Fruit fly (Drosophila melanogaster): ENCODE results near the gene Tsp26A.

Gene Tsp26A

DNA sequence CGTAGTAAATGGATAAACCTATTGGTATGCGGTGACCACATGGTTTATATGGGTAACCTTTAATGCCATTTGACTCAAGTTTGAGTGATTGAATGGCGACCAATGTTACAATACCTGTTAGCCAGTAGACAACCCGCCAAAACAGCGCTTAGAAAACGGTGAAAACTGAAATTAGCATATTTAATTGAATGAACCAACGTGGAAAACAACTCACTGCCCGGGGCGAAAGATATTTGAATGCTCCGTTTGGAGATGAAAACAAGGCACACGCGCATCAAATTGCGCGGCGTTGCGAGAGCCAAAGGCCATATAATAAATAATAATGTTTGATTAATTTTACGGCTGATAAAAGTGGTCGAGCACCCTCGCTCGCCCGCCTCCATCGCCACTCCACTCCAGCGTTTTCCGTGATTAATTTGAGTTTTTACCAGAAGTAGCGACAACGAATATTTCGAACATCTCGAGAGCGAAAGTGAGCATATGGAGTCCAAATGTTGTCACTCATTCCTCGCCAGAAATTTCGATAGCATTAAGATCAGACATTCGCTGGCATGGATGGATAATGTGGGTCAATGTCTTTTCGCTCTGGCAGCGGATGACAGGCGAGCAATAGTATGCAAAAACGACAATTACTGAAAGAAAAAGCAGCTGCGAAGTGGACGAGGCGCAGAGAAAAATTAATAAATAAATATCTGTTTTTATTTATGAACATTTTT, 28.8 kb upstream of the Tsp26A start (continued):
- TF ChIP-seq CG17802 (tag; optimal IDR thresholded peaks at IDR 0.05) = no peak
- TF ChIP-seq D19B (GFP tag; optimal IDR thresholded peaks at IDR 0.05) = no peak
- TF ChIP-seq CG8359 (GFP tag; optimal IDR thresholded peaks at IDR 0.05; ENCODE audit: borderline replicate concordance) = no peak
- peak; percentile 30 for TF ChIP-seq salm (tag; optimal IDR thresholded peaks at IDR 0.05)
- no peak for TF ChIP-seq Hsf (GFP tag; optimal IDR thresholded peaks at IDR 0.05)
- no peak for TF ChIP-seq bbx (GFP tag; IDR thresholded peaks at IDR 0.05; ENCODE audit: partially characterized antibody)
- no peak for TF ChIP-seq CG14050 (GFP tag; IDR thresholded peaks at IDR 0.05)
- TF ChIP-seq lab (GFP tag; optimal IDR thresholded peaks at IDR 0.05) = peak; percentile 20
- TF ChIP-seq Hr3 (GFP tag; optimal IDR thresholded peaks at IDR 0.05) = no peak
- peak; percentile 46 for TF ChIP-seq sens (GFP tag)
- no peak for TF ChIP-seq CG11723 (GFP tag; optimal IDR thresholded peaks at IDR 0.05)
- no peak for TF ChIP-seq sob (GFP tag; IDR thresholded peaks at IDR 0.05)
- peak; percentile 53; the same call in 1 of the 2 replicates for TF ChIP-seq vvl (GFP tag; IDR thresholded peaks at IDR 0.05)
- TF ChIP-seq CG12942 (GFP tag; optimal IDR thresholded peaks at IDR 0.05) = no peak
- TF ChIP-seq z (GFP tag; IDR thresholded peaks at IDR 0.05) = peak; percentile 87
- TF ChIP-seq crp (GFP tag; optimal IDR thresholded peaks at IDR 0.05) = no peak
- no peak for TF ChIP-seq lola (GFP tag; optimal IDR thresholded peaks at IDR 0.05)
- TF ChIP-seq Sry-β (GFP tag; optimal IDR thresholded peaks at IDR 0.05) = no peak
- TF ChIP-seq Jarid2 (GFP tag; optimal IDR thresholded peaks at IDR 0.05) = no peak
- TF ChIP-seq Med (GFP tag) = peak; percentile 61
- no peak for TF ChIP-seq CG7786 (GFP tag; optimal IDR thresholded peaks at IDR 0.05)
- no peak for TF ChIP-seq ind (GFP tag; optimal IDR thresholded peaks at IDR 0.05)
- peak; percentile 42; the same call in 1 of the 2 replicates for TF ChIP-seq crol (GFP tag; IDR thresholded peaks at IDR 0.05)
- peak; percentile 6 for TF ChIP-seq gsb-n (tag; optimal IDR thresholded peaks at IDR 0.05)
- TF ChIP-seq CG3995 (GFP tag; optimal IDR thresholded peaks at IDR 0.05) = no peak
- TF ChIP-seq CG1792 (GFP tag; optimal IDR thresholded peaks at IDR 0.05) = no peak
- no peak for TF ChIP-seq vnd (GFP tag; IDR thresholded peaks at IDR 0.05; ENCODE audit: partially characterized antibody)
- TF ChIP-seq CG8290 (GFP tag; optimal IDR thresholded peaks at IDR 0.05) = no peak
- TF ChIP-seq CG8290 (tag; optimal IDR thresholded peaks at IDR 0.05) = no peak
- TF ChIP-seq HmgZ (tag; optimal IDR thresholded peaks at IDR 0.05) = no peak
- no peak for TF ChIP-seq pan (optimal IDR thresholded peaks at IDR 0.05)
- no peak for TF ChIP-seq pan (GFP tag; optimal IDR thresholded peaks at IDR 0.05 in 1 of 2, IDR thresholded peaks at IDR 0.05 in 1 of 2)
- TF ChIP-seq sug (tag; optimal IDR thresholded peaks at IDR 0.05) = peak; percentile 19
- no peak for TF ChIP-seq CG15601 (tag; optimal IDR thresholded peaks at IDR 0.05)
- TF ChIP-seq twi (tag; optimal IDR thresholded peaks at IDR 0.05) = peak; percentile 76
- TF ChIP-seq CG12769 (tag; optimal IDR thresholded peaks at IDR 0.05) = peak; percentile 49
- TF ChIP-seq lov (optimal IDR thresholded peaks at IDR 0.05) = no peak
- TF ChIP-seq lov (GFP tag; IDR thresholded peaks at IDR 0.05) = 0 out of 3 replicates have a peak, but pooled peaks have one; percentile 14
- TF ChIP-seq Rfx (GFP tag; IDR thresholded peaks at IDR 0.05) = peak; percentile 6; the same call in 1 of the 2 replicates
- TF ChIP-seq Awh (GFP tag; IDR thresholded peaks at IDR 0.05) = peak; percentile 75
- no peak for TF ChIP-seq CG18764 (GFP tag; optimal IDR thresholded peaks at IDR 0.05)
- TF ChIP-seq exex (tag; optimal IDR thresholded peaks at IDR 0.05) = peak; percentile 40
- no peak for TF ChIP-seq sqz (GFP tag; optimal IDR thresholded peaks at IDR 0.05)
- no peak for TF ChIP-seq Mad (GFP tag; optimal IDR thresholded peaks at IDR 0.05)
- TF ChIP-seq cato (GFP tag; optimal IDR thresholded peaks at IDR 0.05; ENCODE audit: borderline replicate concordance) = no peak
